Worm (Caenorhabditis elegans) whole organism, L4 larva: ENCODE results near the gene T16A1.2.

Experiments used
- ZK546.5 ChIP-seq, 2 experiments: sonication (generic microtip); optimal IDR thresholded peaks; 2 replicates each; lab custom pipeline; 2017; ENCODE audit warnings: missing biosample characterization in 2 of 2, missing genetic modification characterization in 2 of 2
- aly-2 ChIP-seq: sonication (generic microtip); optimal IDR thresholded peaks from 2 replicates; lab custom pipeline; 2018; ENCODE audit warnings: missing biosample characterization, missing genetic modification characterization
- ama-1 ChIP-seq: fragments of 150-350 bp; optimal IDR thresholded peaks from 2 replicates; lab custom pipeline; 2014; ENCODE audit warnings: inconsistent platforms, mixed read lengths
- egl-27 ChIP-seq: sonication (generic microtip); optimal IDR thresholded peaks from 3 replicates; lab custom pipeline; 2017; ENCODE audit warnings: missing biosample characterization, missing genetic modification reagents, missing genetic modification characterization
- mdl-1 ChIP-seq, 2 experiments: fragments of 150-350 bp in 1 of 2; sonication (generic microtip) in 1 of 2; optimal IDR thresholded peaks; 2 replicates each; lab custom pipeline; 2014 to 2017; ENCODE audit warnings: missing biosample characterization in 2 of 2, missing genetic modification characterization in 2 of 2
- pha-4 ChIP-seq, 2 experiments: fragments of 150-350 bp in 1 of 2; fragments of 200-800 bp in 1 of 2; sonication (Bioruptor generic) in 1 of 2; IDR thresholded peaks in 1 of 2; optimal IDR thresholded peaks in 1 of 2; 2 replicates each; pipeline versions ENCODE4 v1.3.6 to Lab custom; 2014 to 2022; ENCODE audit warnings: missing genetic modification characterization in 2 of 2, missing genetic modification reagents in 2 of 2, missing biosample characterization in 1 of 2, missing compliant biosample characterization in 1 of 2
- pqm-1 ChIP-seq: sonication (generic microtip); optimal IDR thresholded peaks from 2 replicates; lab custom pipeline; 2017; ENCODE audit warnings: missing biosample characterization, missing genetic modification characterization
- unc-39 ChIP-seq: sonication (generic microtip); optimal IDR thresholded peaks from 2 replicates; lab custom pipeline; 2017; ENCODE audit warnings: missing biosample characterization, missing genetic modification characterization
- ztf-11 ChIP-seq: fragments of 150-350 bp; optimal IDR thresholded peaks from 2 replicates; lab custom pipeline; 2014; ENCODE audit warnings: missing biosample characterization, missing genetic modification characterization

ce11 chrII:2146900-2147375 lies 51.5 kb downstream of the T16A1.2 start, which contains the start of gene C40A11.2:
- TF ChIP-seq pqm-1 (no peak), ZK546.5 (tag; optimal IDR thresholded peaks at IDR 0.05; lab: Kevin White, UChicago) (no peak), ama-1 (lab: Kevin White, UChicago) (no peak), egl-27 (tag; lab: Kevin White, UChicago) (no peak), pha-4 (GFP tag; IDR thresholded peaks at IDR 0.05; lab: Robert Waterston, UW) (no peak), pha-4 (tag; optimal IDR thresholded peaks at IDR 0.05; lab: Kevin White, UChicago) (no peak), aly-2 (tag; lab: Kevin White, UChicago) (no peak), unc-39 (tag; lab: Kevin White, UChicago) (no peak), ztf-11 (tag; lab: Kevin White, UChicago) (no peak), mdl-1 (tag; optimal IDR thresholded peaks at IDR 0.05; lab: Kevin White, UChicago) (no peak)
